Worm (Caenorhabditis elegans) whole organism, young adult: ENCODE data around the gene max-2.

Experiments used
- ceh-40 ChIP-seq: fragments of 200-800 bp; sonication (Bioruptor generic); IDR thresholded peaks from 2 replicates; pipeline ENCODE4 v1.3.6; 2022; ENCODE audit warnings: missing genetic modification characterization, missing compliant biosample characterization
- dpl-1 ChIP-seq: fragments of 150-350 bp; optimal IDR thresholded peaks from 2 replicates; lab custom pipeline; 2014; ENCODE audit warnings: missing biosample characterization, missing genetic modification reagents, missing genetic modification characterization
- madf-6 ChIP-seq: fragments of 200-800 bp; sonication (Bioruptor generic); IDR thresholded peaks from 2 replicates; pipeline ENCODE4 v1.3.6; 2022; ENCODE audit warnings: missing genetic modification reagents, missing genetic modification characterization, missing compliant biosample characterization
- ztf-22 ChIP-seq: fragments of 200-800 bp; sonication (Bioruptor generic); optimal IDR thresholded peaks from 2 replicates; lab custom pipeline; 2018; ENCODE audit warnings: mild to moderate bottlenecking, missing genetic modification characterization, moderate library complexity, missing compliant biosample characterization

ce11 chrII:13023518-13023917 is 2.1 kb downstream of the max-2 start:
- TF ChIP-seq madf-6: no peak
- TF ChIP-seq ztf-22 (GFP tag; lab: Kevin White, UChicago): no peak
- no peak for TF ChIP-seq dpl-1 (GFP tag; lab: Kevin White, UChicago)
- no peak for TF ChIP-seq ceh-40 (GFP tag; lab: Robert Waterston, UW)
